In genomic region chr2L:20991528-20991927, dm6 we compare ENCODE assay signal across 2 fruit fly cellular contexts.
TF ChIP-seq lines count a peak whose summit lies in the region.

No protein-coding gene starts in this region.

- no peak for TF ChIP-seq CTCF in whole organism, embryonic (GFP tag; optimal IDR thresholded peaks at IDR 0.05; lab: Kevin White, UChicago)

TF ChIP-seq in whole organism, embryonic, 481 proteins besides CTCF, POLR2A, EP300 and RAD21 (continues in another document):
- TF ChIP-seq fd96Cb (tag; optimal IDR thresholded peaks at IDR 0.05; lab: Kevin White, UChicago) (peak; percentile 13), Sin3A (optimal IDR thresholded peaks at IDR 0.05; lab: Kevin White, UChicago) (no peak), sisA (GFP tag; IDR thresholded peaks at IDR 0.05; lab: Robert Waterston, UW) (peak; percentile 28; the same call in 1 of the 2 replicates), HmgZ (tag; optimal IDR thresholded peaks at IDR 0.05; lab: Kevin White, UChicago) (no peak), CG15269 (tag; optimal IDR thresholded peaks at IDR 0.05; lab: Kevin White, UChicago) (peak; percentile 17), Ptx1 (GFP tag; IDR thresholded peaks at IDR 0.05; lab: Robert Waterston, UW) (peak; percentile 37; the same call in 1 of the 2 replicates), Ada2b (GFP tag; IDR thresholded peaks at IDR 0.05; lab: Robert Waterston, UW) (no peak), sr (GFP tag; IDR thresholded peaks at IDR 0.05; lab: Robert Waterston, UW) (no peak), CG3281 (GFP tag; optimal IDR thresholded peaks at IDR 0.05; lab: Kevin White, UChicago) (peak; percentile 27), CG12391 (tag; optimal IDR thresholded peaks at IDR 0.05; lab: Kevin White, UChicago) (peak; percentile 18), Fer1 (GFP tag; optimal IDR thresholded peaks at IDR 0.05; lab: Kevin White, UChicago) (peak; percentile 36), Atf3 (GFP tag; optimal IDR thresholded peaks at IDR 0.05; lab: Kevin White, UChicago) (no peak), Meics (GFP tag; optimal IDR thresholded peaks at IDR 0.05; lab: Kevin White, UChicago) (no peak), CG9727 (GFP tag; optimal IDR thresholded peaks at IDR 0.05; lab: Kevin White, UChicago) (peak; percentile 7), CG11504 (tag; optimal IDR thresholded peaks at IDR 0.05; lab: Kevin White, UChicago) (peak; percentile 48), Hmr (GFP tag; optimal IDR thresholded peaks at IDR 0.05; lab: Kevin White, UChicago) (peak; percentile 41), CG18599 (GFP tag; optimal IDR thresholded peaks at IDR 0.05; lab: Kevin White, UChicago) (peak; percentile 54), phol (tag; optimal IDR thresholded peaks at IDR 0.05; lab: Kevin White, UChicago) (peak; percentile 10), dan (GFP tag; IDR thresholded peaks at IDR 0.05; lab: Robert Waterston, UW) (no peak), CG2678 (tag; optimal IDR thresholded peaks at IDR 0.05; lab: Kevin White, UChicago) (peak; percentile 38), Ssrp (tag; optimal IDR thresholded peaks at IDR 0.05; lab: Kevin White, UChicago) (no peak), NK7.1 (GFP tag; optimal IDR thresholded peaks at IDR 0.05; lab: Kevin White, UChicago) (no peak), CG7839 (tag; optimal IDR thresholded peaks at IDR 0.05; lab: Kevin White, UChicago) (peak; percentile 34), CG10979 (tag; optimal IDR thresholded peaks at IDR 0.05; lab: Kevin White, UChicago) (peak; percentile 9), Blimp-1 (GFP tag; optimal IDR thresholded peaks at IDR 0.05; lab: Kevin White, UChicago) (peak; percentile 2), crp (GFP tag; optimal IDR thresholded peaks at IDR 0.05; lab: Kevin White, UChicago) (no peak), dati (GFP tag; IDR thresholded peaks at IDR 0.05; lab: Robert Waterston, UW) (no peak), PHDP (tag; optimal IDR thresholded peaks at IDR 0.05; lab: Kevin White, UChicago) (peak; percentile 13), CG10366 (GFP tag; IDR thresholded peaks at IDR 0.05; lab: Robert Waterston, UW) (0 out of 2 replicates have a peak, but pooled peaks have one; percentile 14), BtbVII (GFP tag; optimal IDR thresholded peaks at IDR 0.05; lab: Kevin White, UChicago) (peak; percentile 14), CG6689 (GFP tag; IDR thresholded peaks at IDR 0.05; lab: Robert Waterston, UW) (no peak), CG34376 (GFP tag; optimal IDR thresholded peaks at IDR 0.05; lab: Kevin White, UChicago) (no peak), Stat92E (GFP tag; optimal IDR thresholded peaks at IDR 0.05; lab: Kevin White, UChicago) (no peak), Mad (GFP tag; optimal IDR thresholded peaks at IDR 0.05; lab: Kevin White, UChicago) (no peak), CG8944 (GFP tag; optimal IDR thresholded peaks at IDR 0.05; lab: Kevin White, UChicago) (no peak), D19A (tag; optimal IDR thresholded peaks at IDR 0.05; lab: Kevin White, UChicago) (peak; percentile 12), Hr51 (GFP tag; optimal IDR thresholded peaks at IDR 0.05; lab: Kevin White, UChicago) (peak in 1 of 2 experiments; percentile 45), CG7556 (GFP tag; optimal IDR thresholded peaks at IDR 0.05; lab: Kevin White, UChicago) (peak; percentile 6), hkb (optimal IDR thresholded peaks at IDR 0.05; lab: Kevin White, UChicago) (no peak), hkb (GFP tag; IDR thresholded peaks at IDR 0.05; lab: Robert Waterston, UW) (0 out of 2 replicates have a peak, but pooled peaks have one; percentile 18), CoRest (tag; optimal IDR thresholded peaks at IDR 0.05; lab: Kevin White, UChicago) (peak; percentile 9), NC2β (GFP tag; optimal IDR thresholded peaks at IDR 0.05; lab: Kevin White, UChicago) (no peak), CG15011 (GFP tag; optimal IDR thresholded peaks at IDR 0.05; lab: Kevin White, UChicago) (no peak), grau (tag; optimal IDR thresholded peaks at IDR 0.05; lab: Kevin White, UChicago) (peak; percentile 15), unpg (GFP tag; optimal IDR thresholded peaks at IDR 0.05; lab: Kevin White, UChicago) (peak; percentile 4), row (GFP tag; IDR thresholded peaks at IDR 0.05; lab: Robert Waterston, UW) (peak; percentile 43; the same call in 2 of the 3 replicates)

TF ChIP-seq in whole organism, prepupa, 60 proteins besides CTCF, POLR2A, EP300 and RAD21:
- TF ChIP-seq esn (GFP tag; optimal IDR thresholded peaks at IDR 0.05; lab: Kevin White, UChicago) = no peak
- peak; percentile 34 for TF ChIP-seq svp (GFP tag; lab: Kevin White, UChicago)

Comparison
In these comparisons a context has a peak if more than half of its experiments do, and no peak if none do; other contexts are left out.
1. Of the 7 proteins assayed by ChIP-seq in both whole organism, embryonic and whole organism, prepupa: peak only in whole organism, embryonic: Blimp-1 and Sox102F; only in whole organism, prepupa: none; in both: none; in neither: 5.